Fruit fly (Drosophila melanogaster): Measurements from ENCODE around the gene Roc1b.

dm6 chr3L:324486-324885 is 33.3 kb upstream of the Roc1b start, which contains the start of gene CG32344:
- TF ChIP-seq Crg-1 (GFP tag; optimal IDR thresholded peaks at IDR 0.05) (no peak), CG1620 (GFP tag; optimal IDR thresholded peaks at IDR 0.05) (peak; percentile 17), CG11617 (GFP tag; optimal IDR thresholded peaks at IDR 0.05) (no peak), Hr96 (GFP tag; optimal IDR thresholded peaks at IDR 0.05) (no peak), CG7045 (GFP tag; optimal IDR thresholded peaks at IDR 0.05) (no peak), CG7101 (tag; optimal IDR thresholded peaks at IDR 0.05) (peak; percentile 9)

All from whole organism, adult.